Fruit fly (Drosophila melanogaster) whole organism, embryonic: ENCODE data around the gene CG4210.

Experiments
- CG10543 ChIP-seq: fragments of 200-800 bp; sonication (Bioruptor generic); optimal IDR thresholded peaks from 3 replicates; lab custom pipeline; 2017; ENCODE audit warnings: missing biosample characterization, mild to moderate bottlenecking, missing genetic modification characterization, moderate library complexity
- CG10959 ChIP-seq: fragments of 200-800 bp; sonication (Bioruptor generic); IDR thresholded peaks from 2 replicates; pipeline ENCODE4 v1.3.6; 2022; ENCODE audit warnings: missing biosample characterization, missing genetic modification characterization
- CG11723 ChIP-seq: fragments of 200-800 bp; sonication (Bioruptor generic); optimal IDR thresholded peaks from 2 replicates; lab custom pipeline; 2017; ENCODE audit warnings: missing biosample characterization, mild to moderate bottlenecking, missing genetic modification characterization
- CG12391 ChIP-seq: fragments of 200-800 bp; sonication (Bioruptor generic); optimal IDR thresholded peaks from 3 replicates; lab custom pipeline; 2018; ENCODE audit warnings: missing biosample characterization, mild to moderate bottlenecking, missing genetic modification characterization, moderate library complexity
- CG13424 ChIP-seq: fragments of 200-800 bp; sonication (Bioruptor generic); optimal IDR thresholded peaks from 2 replicates; lab custom pipeline; 2019; ENCODE audit warnings: missing biosample characterization, mild to moderate bottlenecking, missing genetic modification characterization, moderate library complexity
- CG13894 ChIP-seq: fragments of 200-800 bp; sonication (Bioruptor generic); optimal IDR thresholded peaks from 3 replicates; lab custom pipeline; 2018; ENCODE audit warnings: missing biosample characterization, mild to moderate bottlenecking, missing genetic modification characterization, moderate library complexity
- CG16813 ChIP-seq: fragments of 200-800 bp; sonication (Bioruptor generic); IDR thresholded peaks from 3 replicates; pipeline ENCODE4 v1.3.6; 2022; ENCODE audit warnings: missing biosample characterization, missing genetic modification characterization; ENCODE audit not compliant: partially characterized antibody
- CG16815 ChIP-seq: fragments of 200-800 bp; sonication (Bioruptor generic); optimal IDR thresholded peaks from 3 replicates; lab custom pipeline; 2017; ENCODE audit warnings: missing biosample characterization, mild to moderate bottlenecking, missing genetic modification characterization
- CG18476 ChIP-seq: fragments of 200-800 bp; sonication (Bioruptor generic); optimal IDR thresholded peaks from 2 replicates; lab custom pipeline; 2016; ENCODE audit warnings: missing biosample characterization, mild to moderate bottlenecking, missing genetic modification characterization
- CG18619 ChIP-seq: fragments of 200-800 bp; sonication (Bioruptor generic); optimal IDR thresholded peaks from 3 replicates; lab custom pipeline; 2017; ENCODE audit warnings: missing biosample characterization, mild to moderate bottlenecking, missing genetic modification characterization
- CG2875 ChIP-seq: fragments of 200-800 bp; sonication (Bioruptor generic); optimal IDR thresholded peaks from 2 replicates; lab custom pipeline; 2017; ENCODE audit warnings: missing biosample characterization, mild to moderate bottlenecking, missing genetic modification characterization, missing genetic modification reagents
- CG34422 ChIP-seq: fragments of 200-800 bp; sonication (Bioruptor generic); IDR thresholded peaks from 3 replicates; pipeline ENCODE4 v1.3.6; 2022; ENCODE audit warnings: missing biosample characterization, missing genetic modification characterization
- CG6813 ChIP-seq: fragments of 200-800 bp; sonication (Bioruptor generic); optimal IDR thresholded peaks from 2 replicates; lab custom pipeline; 2017; ENCODE audit warnings: missing biosample characterization, missing genetic modification characterization, mild to moderate bottlenecking, moderate library complexity, missing genetic modification reagents
- CG7372 ChIP-seq: fragments of 200-800 bp; sonication (Bioruptor generic); IDR thresholded peaks from 2 replicates; pipeline ENCODE4 v1.3.6; 2022; ENCODE audit warnings: missing biosample characterization, missing genetic modification characterization
- CG7786 ChIP-seq: fragments of 200-800 bp; sonication (Bioruptor generic); optimal IDR thresholded peaks from 2 replicates; lab custom pipeline; 2016; ENCODE audit warnings: missing biosample characterization, missing genetic modification characterization
- CG9609 ChIP-seq: fragments of 200-800 bp; sonication (Bioruptor generic); optimal IDR thresholded peaks from 3 replicates; lab custom pipeline; 2016; ENCODE audit warnings: missing biosample characterization, missing genetic modification characterization
- CG9932 ChIP-seq: fragments of 200-800 bp; sonication (Bioruptor generic); IDR thresholded peaks from 2 replicates; pipeline ENCODE4 v1.3.6; 2022; ENCODE audit warnings: missing biosample characterization, missing genetic modification characterization
- GATAe ChIP-seq: fragments of 200-800 bp; sonication (Bioruptor generic); conservative IDR thresholded peaks from 2 replicates; pipeline ENCODE4 v1.3.6; 2022; ENCODE audit warnings: missing biosample characterization, missing genetic modification characterization
- Hey ChIP-seq: fragments of 200-800 bp; sonication (Bioruptor generic); optimal IDR thresholded peaks from 3 replicates; lab custom pipeline; 2018; ENCODE audit warnings: missing biosample characterization, mild to moderate bottlenecking, missing genetic modification characterization
- Hr3 ChIP-seq: fragments of 200-800 bp; sonication (Bioruptor generic); optimal IDR thresholded peaks from 3 replicates; lab custom pipeline; 2016; ENCODE audit warnings: missing biosample characterization, missing genetic modification characterization
- Hr78 ChIP-seq, 2 experiments: fragments of 200-800 bp in 1 of 2; fragments of >200 bp in 1 of 2; sonication (Bioruptor generic) in 1 of 2; optimal IDR thresholded peaks; 2 replicates each; lab custom pipeline; 2017 to 2019; ENCODE audit warnings: missing biosample characterization in 2 of 2, missing genetic modification characterization in 2 of 2, mild to moderate bottlenecking in 1 of 2, moderate library complexity in 1 of 2
- Jarid2 ChIP-seq: fragments of 200-800 bp; sonication (Bioruptor generic); optimal IDR thresholded peaks from 3 replicates; lab custom pipeline; 2017; ENCODE audit warnings: mild to moderate bottlenecking, missing biosample characterization, missing genetic modification reagents, missing genetic modification characterization
- Lim3 ChIP-seq: fragments of 200-800 bp; sonication (Bioruptor generic); IDR thresholded peaks from 2 replicates; pipeline ENCODE4 v1.3.6; 2022; ENCODE audit warnings: missing biosample characterization, missing genetic modification characterization
- Nf-YC ChIP-seq: fragments of 200-800 bp; optimal IDR thresholded peaks from 3 replicates; lab custom pipeline; 2019; ENCODE audit warnings: missing biosample characterization, mild to moderate bottlenecking, missing genetic modification characterization, moderate library complexity
- Oli ChIP-seq: fragments of 200-800 bp; sonication (Bioruptor generic); optimal IDR thresholded peaks from 2 replicates; lab custom pipeline; 2018; ENCODE audit warnings: missing biosample characterization, mild to moderate bottlenecking, missing genetic modification characterization, moderate library complexity
- Rx ChIP-seq: fragments of 200-800 bp; sonication (Bioruptor generic); IDR thresholded peaks from 2 replicates; pipeline ENCODE4 v1.3.6; 2022; ENCODE audit warnings: missing biosample characterization, missing genetic modification characterization
- Six4 ChIP-seq: fragments of 200-800 bp; sonication (Bioruptor generic); optimal IDR thresholded peaks from 2 replicates; lab custom pipeline; 2016; ENCODE audit warnings: missing biosample characterization, missing genetic modification characterization
- Sry-β ChIP-seq: fragments of 200-800 bp; sonication (Bioruptor generic); optimal IDR thresholded peaks from 2 replicates; lab custom pipeline; 2018; ENCODE audit warnings: missing biosample characterization, mild to moderate bottlenecking, missing genetic modification characterization, moderate library complexity
- Xbp1 ChIP-seq: fragments of 200-800 bp; sonication (Bioruptor generic); optimal IDR thresholded peaks from 3 replicates; lab custom pipeline; 2016; ENCODE audit warnings: missing biosample characterization, mild to moderate bottlenecking, missing genetic modification characterization
- abd-A ChIP-seq: fragments of 200-800 bp; sonication (Bioruptor generic); optimal IDR thresholded peaks from 3 replicates; lab custom pipeline; 2019; ENCODE audit warnings: missing biosample characterization, mild to moderate bottlenecking, missing genetic modification characterization, moderate library complexity
- chn ChIP-seq: fragments of 200-800 bp; sonication (Bioruptor generic); optimal IDR thresholded peaks from 2 replicates; lab custom pipeline; 2016; ENCODE audit warnings: missing biosample characterization, missing genetic modification characterization
- corto ChIP-seq: fragments of 200-800 bp; sonication (Bioruptor generic); optimal IDR thresholded peaks from 2 replicates; lab custom pipeline; 2016; ENCODE audit warnings: missing biosample characterization, mild to moderate bottlenecking, missing genetic modification characterization, moderate library complexity
- danr ChIP-seq: fragments of 200-800 bp; sonication (Bioruptor generic); IDR thresholded peaks from 2 replicates; pipeline ENCODE4 v1.3.6; 2022; ENCODE audit warnings: missing biosample characterization, missing genetic modification characterization
- dimm ChIP-seq: fragments of 200-800 bp; sonication (Bioruptor generic); IDR thresholded peaks from 2 replicates; pipeline ENCODE4 v1.3.6; 2022; ENCODE audit warnings: missing biosample characterization, missing genetic modification characterization
- ems ChIP-seq: fragments of 200-800 bp; sonication (Bioruptor generic); optimal IDR thresholded peaks from 3 replicates; lab custom pipeline; 2016; ENCODE audit warnings: missing biosample characterization, missing genetic modification characterization
- grn ChIP-seq: fragments of 200-800 bp; sonication (Bioruptor generic); optimal IDR thresholded peaks from 3 replicates; lab custom pipeline; 2017; ENCODE audit warnings: missing biosample characterization, missing genetic modification characterization
- gsb ChIP-seq: fragments of 200-800 bp; sonication (Bioruptor generic); IDR thresholded peaks from 2 replicates; pipeline ENCODE4 v1.3.6; 2022; ENCODE audit warnings: missing biosample characterization, missing genetic modification characterization
- insv ChIP-seq, 2 experiments: fragments of 200-800 bp; sonication (Bioruptor generic); optimal IDR thresholded peaks; 3 replicates each; lab custom pipeline; 2016 to 2018; ENCODE audit warnings: missing biosample characterization in 2 of 2, missing genetic modification characterization in 2 of 2
- nmo ChIP-seq: fragments of 200-800 bp; sonication (Bioruptor generic); optimal IDR thresholded peaks from 2 replicates; lab custom pipeline; 2018; ENCODE audit warnings: missing biosample characterization, mild to moderate bottlenecking, missing genetic modification characterization, moderate library complexity
- onecut ChIP-seq: fragments of 200-800 bp; sonication (Bioruptor generic); IDR thresholded peaks from 2 replicates; pipeline ENCODE4 v1.3.6; 2022; ENCODE audit warnings: missing biosample characterization, missing genetic modification characterization
- schlank ChIP-seq: fragments of 200-800 bp; sonication (Bioruptor generic); optimal IDR thresholded peaks from 2 replicates; lab custom pipeline; 2018; ENCODE audit warnings: missing biosample characterization, mild to moderate bottlenecking, missing genetic modification characterization
- so ChIP-seq: fragments of 200-800 bp; sonication (Bioruptor generic); IDR thresholded peaks from 3 replicates; pipeline ENCODE4 v1.3.6; 2022; ENCODE audit warnings: missing biosample characterization, missing genetic modification characterization
- sob ChIP-seq: fragments of 200-800 bp; sonication (Bioruptor generic); IDR thresholded peaks from 2 replicates; pipeline ENCODE4 v1.3.6; 2022; ENCODE audit warnings: missing biosample characterization, missing genetic modification characterization
- stc ChIP-seq: fragments of 200-800 bp; sonication (Bioruptor generic); IDR thresholded peaks from 2 replicates; pipeline ENCODE4 v1.3.6; 2022; ENCODE audit warnings: missing biosample characterization, missing genetic modification characterization
- tap ChIP-seq: fragments of 200-800 bp; optimal IDR thresholded peaks from 3 replicates; lab custom pipeline; 2019; ENCODE audit warnings: missing biosample characterization, mild to moderate bottlenecking, missing genetic modification characterization, moderate library complexity
- tll ChIP-seq, 2 experiments: fragments of 200-800 bp in 1 of 2; fragments of >200 bp in 1 of 2; sonication (Bioruptor generic) in 1 of 2; optimal IDR thresholded peaks; 2 replicates each; lab custom pipeline; 2017 to 2019; ENCODE audit warnings: missing biosample characterization in 2 of 2, missing genetic modification characterization in 2 of 2, mild to moderate bottlenecking in 1 of 2, moderate library complexity in 1 of 2
- vfl ChIP-seq: fragments of 200-800 bp; sonication (Bioruptor generic); optimal IDR thresholded peaks from 2 replicates; lab custom pipeline; 2016; ENCODE audit warnings: missing biosample characterization, missing genetic modification characterization
- wdn ChIP-seq: fragments of 200-800 bp; sonication (Bioruptor generic); IDR thresholded peaks from 2 replicates; pipeline ENCODE4 v1.3.6; 2022; ENCODE audit warnings: missing biosample characterization, missing genetic modification characterization

Gene CG4210

DNA sequence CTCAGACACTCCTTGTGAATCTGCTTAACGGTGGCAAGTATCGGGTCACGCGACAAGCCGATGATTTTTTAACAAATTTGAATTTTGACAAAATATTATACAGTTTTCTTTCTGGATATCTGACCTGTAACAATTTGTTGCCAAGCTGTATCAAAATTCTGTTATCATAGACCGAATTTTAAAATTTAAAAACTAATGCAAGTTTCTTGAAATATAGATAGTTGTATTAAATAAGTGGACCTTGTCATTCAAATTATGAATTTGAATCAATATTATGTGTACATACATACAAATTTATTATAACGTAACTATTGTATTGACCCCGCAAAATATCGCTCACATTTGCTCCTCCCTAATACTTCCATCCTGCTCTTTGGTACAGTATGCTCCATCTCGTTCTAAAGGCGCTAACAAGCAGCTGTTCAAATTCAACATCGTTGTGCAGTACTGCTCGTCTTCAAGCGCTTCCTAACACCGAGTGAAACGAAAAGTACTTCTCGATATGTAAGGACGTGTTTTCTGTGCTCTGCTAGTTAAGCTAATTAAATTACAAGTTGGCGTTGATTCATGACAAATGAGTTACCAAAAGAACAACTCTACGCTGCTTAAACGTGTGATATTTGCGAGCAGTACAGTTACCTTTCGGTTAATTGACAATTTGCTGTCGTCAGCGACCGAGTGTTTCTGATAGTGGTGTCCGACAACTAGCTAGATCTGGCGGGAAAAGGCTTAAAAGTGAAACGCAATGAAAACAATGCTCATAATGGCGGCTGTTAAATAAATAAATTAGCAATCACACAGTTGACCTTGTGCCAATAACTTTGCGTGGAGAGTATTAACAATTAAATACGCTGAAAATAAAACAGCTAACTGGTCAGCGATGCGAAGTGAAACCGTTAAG lies 17.4 kb upstream of the CG4210 start, which contains the start of the genes Kpc1 and CG42542 (continued):
- no peak for TF ChIP-seq dimm (GFP tag; lab: Robert Waterston, UW)
- peak; percentile 26 for TF ChIP-seq nmo
- no peak for TF ChIP-seq tap
- TF ChIP-seq Rx (GFP tag; lab: Robert Waterston, UW): peak; percentile 47; the same call in 1 of the 2 replicates
- peak; percentile 74 for TF ChIP-seq CG13424
- peak in 1 of 2 experiments; percentile 86 for TF ChIP-seq tll (GFP tag; optimal IDR thresholded peaks at IDR 0.05; lab: Kevin White, UChicago)
- peak; percentile 67 for TF ChIP-seq Oli
- TF ChIP-seq Jarid2 (GFP tag; lab: Kevin White, UChicago): no peak
- peak; percentile 74 for TF ChIP-seq CG18476
- TF ChIP-seq CG13894: no peak
- no peak for TF ChIP-seq stc (GFP tag; lab: Robert Waterston, UW)
- no peak for TF ChIP-seq Hey (tag; lab: Kevin White, UChicago)
- TF ChIP-seq chn: peak; percentile 77
- peak; percentile 60 for TF ChIP-seq CG18619 (GFP tag; lab: Kevin White, UChicago)
- TF ChIP-seq Six4: peak; percentile 49
- TF ChIP-seq insv (GFP tag; optimal IDR thresholded peaks at IDR 0.05; lab: Kevin White, UChicago): peak in 1 of 2 experiments; percentile 29
- peak; percentile 44 for TF ChIP-seq CG7372
- TF ChIP-seq onecut (GFP tag; lab: Robert Waterston, UW): peak; percentile 0
- TF ChIP-seq grn (GFP tag; lab: Kevin White, UChicago): no peak
- no peak for TF ChIP-seq CG2875 (GFP tag; lab: Kevin White, UChicago)
- TF ChIP-seq sob (GFP tag; lab: Robert Waterston, UW): peak; percentile 87
- TF ChIP-seq CG11723 (GFP tag; lab: Kevin White, UChicago): peak; percentile 56
- no peak for TF ChIP-seq Nf-YC (tag; lab: Kevin White, UChicago)
- peak; percentile 72 for TF ChIP-seq CG34422 (GFP tag; lab: Robert Waterston, UW)
- peak; percentile 33 for TF ChIP-seq schlank
- peak; percentile 77 for TF ChIP-seq CG16815
- no peak for TF ChIP-seq Lim3 (GFP tag; lab: Robert Waterston, UW)
- no peak for TF ChIP-seq GATAe (GFP tag; lab: Robert Waterston, UW)
- peak; percentile 92 for TF ChIP-seq CG16813 (GFP tag; lab: Robert Waterston, UW)
- peak; percentile 56 for TF ChIP-seq wdn (GFP tag; lab: Robert Waterston, UW)
- peak; percentile 95 for TF ChIP-seq Sry-β (GFP tag; lab: Kevin White, UChicago)
- TF ChIP-seq so (GFP tag; lab: Robert Waterston, UW): peak; percentile 56; the same call in 1 of the 3 replicates
- peak; percentile 91 for TF ChIP-seq CG9932 (GFP tag; lab: Robert Waterston, UW)
- TF ChIP-seq gsb: no peak
- TF ChIP-seq Hr78 (GFP tag; optimal IDR thresholded peaks at IDR 0.05; lab: Kevin White, UChicago): no peak
- peak; percentile 42 for TF ChIP-seq CG9609 (GFP tag; lab: Kevin White, UChicago)
- peak; percentile 19 for TF ChIP-seq CG6813 (GFP tag; lab: Kevin White, UChicago)
- peak; percentile 80 for TF ChIP-seq ems (GFP tag; lab: Kevin White, UChicago)
- TF ChIP-seq corto (GFP tag; lab: Kevin White, UChicago): peak; percentile 35
- peak; percentile 74 for TF ChIP-seq CG10543 (GFP tag; lab: Kevin White, UChicago)
- TF ChIP-seq CG7786 (GFP tag; lab: Kevin White, UChicago): peak; percentile 81
- peak; percentile 74 for TF ChIP-seq Hr3 (GFP tag; lab: Kevin White, UChicago)
- peak; percentile 63 for TF ChIP-seq vfl
- TF ChIP-seq CG12391 (tag; lab: Kevin White, UChicago): peak; percentile 85
- peak; percentile 39; the same call in 1 of the 2 replicates for TF ChIP-seq danr (GFP tag; lab: Robert Waterston, UW)
- peak; percentile 54; the same call in 1 of the 2 replicates for TF ChIP-seq CG10959 (GFP tag; lab: Robert Waterston, UW)
- TF ChIP-seq Xbp1: peak; percentile 79
- no peak for TF ChIP-seq abd-A
